Fruit fly (Drosophila melanogaster): ENCODE measurements around the gene myo.

myo gene

DNA sequence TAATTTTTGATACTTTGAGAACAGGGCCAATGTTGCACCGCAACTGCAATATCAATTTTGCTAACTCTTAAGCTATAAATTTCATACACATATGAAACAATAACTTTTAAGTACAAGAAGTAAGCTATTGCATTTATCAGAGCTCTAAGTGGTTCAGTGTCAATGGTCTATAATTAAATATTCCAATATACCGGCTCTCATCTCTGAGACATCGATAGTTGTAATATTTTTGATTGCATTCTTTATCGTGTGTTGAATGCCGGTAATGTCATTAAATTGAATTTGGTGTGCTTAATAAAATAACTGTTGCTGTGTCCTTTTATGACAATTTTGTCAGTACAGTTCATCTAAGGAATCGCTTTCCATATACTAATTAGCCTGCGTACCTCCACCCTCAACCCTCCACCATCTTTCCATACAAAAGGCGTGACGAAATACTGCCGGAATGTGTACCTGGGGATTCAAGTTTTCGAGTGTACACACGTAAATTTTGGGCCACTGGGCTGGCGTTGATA lies 24.9 kb downstream of the myo start, which contains the start of gene CG11360 (continued):
- TF ChIP-seq CG8944 (GFP tag; optimal IDR thresholded peaks at IDR 0.05) (peak; percentile 17), CG17829 (tag; optimal IDR thresholded peaks at IDR 0.05) (no peak), CG10462 (GFP tag; optimal IDR thresholded peaks at IDR 0.05) (no peak), psq (GFP tag; optimal IDR thresholded peaks at IDR 0.05) (no peak), CG4617 (GFP tag; optimal IDR thresholded peaks at IDR 0.05; ENCODE audit: borderline replicate concordance) (peak; percentile 79), CG11504 (tag; optimal IDR thresholded peaks at IDR 0.05) (no peak), YL-1 (GFP tag; optimal IDR thresholded peaks at IDR 0.05) (peak; percentile 15), CG10654 (GFP tag; optimal IDR thresholded peaks at IDR 0.05) (no peak), CG6791 (GFP tag; IDR thresholded peaks at IDR 0.05; ENCODE audit: partially characterized antibody) (peak; percentile 49; the same call in 2 of the 3 replicates), dati (GFP tag; IDR thresholded peaks at IDR 0.05) (no peak), Abd-B (GFP tag; optimal IDR thresholded peaks at IDR 0.05) (no peak), CG8089 (GFP tag; optimal IDR thresholded peaks at IDR 0.05) (peak; percentile 26), Doc2 (GFP tag; IDR thresholded peaks at IDR 0.05) (no peak), CrebB (tag; optimal IDR thresholded peaks at IDR 0.05) (no peak), pros (GFP tag; optimal IDR thresholded peaks at IDR 0.05) (peak; percentile 73), lilli (GFP tag; optimal IDR thresholded peaks at IDR 0.05) (peak; percentile 3), CG11456 (GFP tag; IDR thresholded peaks at IDR 0.05) (no peak), CG17359 (tag; optimal IDR thresholded peaks at IDR 0.05) (no peak), H15 (GFP tag; IDR thresholded peaks at IDR 0.05) (no peak), sd (tag; optimal IDR thresholded peaks at IDR 0.05) (peak; percentile 97), CG16863 (GFP tag; optimal IDR thresholded peaks at IDR 0.05) (no peak), eve (GFP tag; optimal IDR thresholded peaks at IDR 0.05) (peak in 1 of 2 experiments; percentile 60), HmgD (GFP tag; optimal IDR thresholded peaks at IDR 0.05) (peak; percentile 19), twi (tag; optimal IDR thresholded peaks at IDR 0.05) (no peak), CG34224 (GFP tag; IDR thresholded peaks at IDR 0.05; ENCODE audit: partially characterized antibody) (peak; percentile 51; the same call in 2 of the 3 replicates), CG31388 (GFP tag; optimal IDR thresholded peaks at IDR 0.05) (no peak), CG9932 (GFP tag; IDR thresholded peaks at IDR 0.05) (no peak), Fer1 (GFP tag; optimal IDR thresholded peaks at IDR 0.05) (no peak), CG3995 (GFP tag; optimal IDR thresholded peaks at IDR 0.05) (peak; percentile 51)

- TF ChIP-seq CG2199 (GFP tag; IDR thresholded peaks at IDR 0.05) (0 out of 3 replicates have a peak, but pooled peaks have one; percentile 51), sisA (GFP tag; IDR thresholded peaks at IDR 0.05) (no peak), lola (GFP tag; optimal IDR thresholded peaks at IDR 0.05) (no peak), CG18764 (GFP tag; optimal IDR thresholded peaks at IDR 0.05) (no peak), sens-2 (GFP tag; IDR thresholded peaks at IDR 0.05) (no peak), Dref (GFP tag; IDR thresholded peaks at IDR 0.05) (no peak), Gug (GFP tag; IDR thresholded peaks at IDR 0.05) (no peak), CG4820 (GFP tag; optimal IDR thresholded peaks at IDR 0.05) (no peak), D19A (tag; optimal IDR thresholded peaks at IDR 0.05) (peak; percentile 72)
These were observed 31.6 kb downstream of the myo start for dm6 chr4:664277-664676.

DNA sequence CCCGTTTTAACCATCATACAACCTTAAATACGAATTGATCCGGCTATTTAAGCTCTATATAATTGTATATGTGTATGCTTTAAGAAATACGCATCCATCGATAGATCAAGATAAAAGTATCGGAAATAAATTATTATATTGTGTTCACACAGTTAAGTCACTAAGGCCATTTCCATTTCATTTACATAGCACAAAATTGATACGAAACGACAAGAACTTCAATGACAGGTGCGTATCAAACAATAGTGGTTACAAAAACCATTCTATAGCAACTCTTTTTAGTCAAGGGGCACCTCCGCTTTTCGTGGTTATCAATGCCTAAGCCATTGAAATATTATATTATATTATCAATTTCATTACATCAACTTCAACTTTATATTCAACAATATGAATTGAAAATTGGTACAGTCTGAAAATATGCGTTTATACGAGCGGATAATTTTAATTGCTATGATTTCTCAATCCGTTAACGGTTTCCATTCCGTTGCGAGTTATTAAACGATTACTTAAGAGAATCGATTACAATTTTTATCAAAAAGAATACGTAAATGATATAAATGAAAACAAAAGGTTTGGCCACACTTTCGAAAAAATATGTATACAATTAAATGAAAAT lies 32.7 kb downstream of the myo start, which contains the start of the genes CG46466 and Slip1:
Gene CG46466 (minus strand): TSS at position 70 of the 616 bp plus-strand sequence.
Gene Slip1 (plus strand): TSS at position 567 of the 616 bp plus-strand sequence.
- no peak for TF ChIP-seq CG2199 (GFP tag; IDR thresholded peaks at IDR 0.05)
- peak; percentile 9 for TF ChIP-seq mam (GFP tag; optimal IDR thresholded peaks at IDR 0.05)
- TF ChIP-seq CG4854 (GFP tag; optimal IDR thresholded peaks at IDR 0.05): no peak
- peak; percentile 21; the same call in 1 of the 2 replicates for TF ChIP-seq unc-4 (GFP tag; IDR thresholded peaks at IDR 0.05; ENCODE audit: partially characterized antibody)
- peak; percentile 28 for TF ChIP-seq Xbp1 (GFP tag; optimal IDR thresholded peaks at IDR 0.05)
- TF ChIP-seq CG15514 (GFP tag; optimal IDR thresholded peaks at IDR 0.05): no peak
- TF ChIP-seq CG12236 (GFP tag; optimal IDR thresholded peaks at IDR 0.05): no peak
- no peak for TF ChIP-seq btn (GFP tag; optimal IDR thresholded peaks at IDR 0.05)
- TF ChIP-seq unpg (GFP tag; optimal IDR thresholded peaks at IDR 0.05): peak; percentile 3
- no peak for TF ChIP-seq CG13123 (GFP tag; optimal IDR thresholded peaks at IDR 0.05)
- TF ChIP-seq Dref (GFP tag; IDR thresholded peaks at IDR 0.05): peak; percentile 61
- no peak for TF ChIP-seq CG9876 (GFP tag; optimal IDR thresholded peaks at IDR 0.05)
- TF ChIP-seq CG13424 (tag; optimal IDR thresholded peaks at IDR 0.05): peak; percentile 33
